Comparison of ENCODE assay signal across 4 fruit fly cellular contexts in genomic region chr3R:30344221-30344948, dm6.
A peak's percentile ranks its signal among the peaks of the same experiment; 100 is the strongest.
TF ChIP-seq lines count a peak whose summit lies in the region.

No protein-coding gene starts in this region.

- no peak for TF ChIP-seq CTCF in whole organism, embryonic (GFP tag; optimal IDR thresholded peaks at IDR 0.05; lab: Kevin White, UChicago)

TF ChIP-seq in whole organism, adult, 20 proteins besides CTCF, POLR2A, EP300 and RAD21:
- peak; percentile 84 for TF ChIP-seq ovo (GFP tag; optimal IDR thresholded peaks at IDR 0.05; lab: Kevin White, UChicago)
- TF ChIP-seq cnc (optimal IDR thresholded peaks at IDR 0.05; lab: Kevin White, UChicago) = no peak
- TF ChIP-seq cic (GFP tag; optimal IDR thresholded peaks at IDR 0.05; lab: Kevin White, UChicago) = peak; percentile 31
- TF ChIP-seq CG1620 (GFP tag; optimal IDR thresholded peaks at IDR 0.05; lab: Kevin White, UChicago) = no peak
- TF ChIP-seq pad (GFP tag; optimal IDR thresholded peaks at IDR 0.05; lab: Kevin White, UChicago) = peak; percentile 35
- TF ChIP-seq Crg-1 (GFP tag; optimal IDR thresholded peaks at IDR 0.05; lab: Kevin White, UChicago) = no peak
- no peak for TF ChIP-seq Clk (GFP tag; optimal IDR thresholded peaks at IDR 0.05; lab: Kevin White, UChicago)
- TF ChIP-seq Mnt (GFP tag; optimal IDR thresholded peaks at IDR 0.05; lab: Kevin White, UChicago) = no peak
- TF ChIP-seq CG14711 (tag; optimal IDR thresholded peaks at IDR 0.05; lab: Kevin White, UChicago) = no peak
- no peak for TF ChIP-seq CG7101 (tag; optimal IDR thresholded peaks at IDR 0.05; lab: Kevin White, UChicago)
- no peak for TF ChIP-seq CG33017 (tag; optimal IDR thresholded peaks at IDR 0.05; lab: Kevin White, UChicago)
- TF ChIP-seq tj (GFP tag; optimal IDR thresholded peaks at IDR 0.05; lab: Kevin White, UChicago) = peak; percentile 50
- peak; percentile 59 for TF ChIP-seq kay (GFP tag; lab: Kevin White, UChicago; ENCODE audit: borderline replicate concordance)

TF ChIP-seq in whole organism, embryonic, 481 proteins besides CTCF, POLR2A, EP300 and RAD21 (continues in another document):
- TF ChIP-seq bsh (GFP tag; optimal IDR thresholded peaks at IDR 0.05; lab: Kevin White, UChicago) = peak in 1 of 2 experiments; percentile 63
- no peak for TF ChIP-seq twi (tag; optimal IDR thresholded peaks at IDR 0.05; lab: Kevin White, UChicago)
- no peak for TF ChIP-seq Stat92E (GFP tag; optimal IDR thresholded peaks at IDR 0.05; lab: Kevin White, UChicago)
- no peak for TF ChIP-seq wor (GFP tag; IDR thresholded peaks at IDR 0.05; lab: Robert Waterston, UW)
- no peak for TF ChIP-seq CoRest (tag; optimal IDR thresholded peaks at IDR 0.05; lab: Kevin White, UChicago)
- no peak for TF ChIP-seq trh (GFP tag; optimal IDR thresholded peaks at IDR 0.05; lab: Kevin White, UChicago)
- no peak for TF ChIP-seq NFAT (GFP tag; IDR thresholded peaks at IDR 0.05; lab: Robert Waterston, UW)
- no peak for TF ChIP-seq Myb (GFP tag; optimal IDR thresholded peaks at IDR 0.05; lab: Kevin White, UChicago)
- no peak for TF ChIP-seq cato (GFP tag; optimal IDR thresholded peaks at IDR 0.05; lab: Kevin White, UChicago; ENCODE audit: borderline replicate concordance)
- TF ChIP-seq CG15601 (tag; optimal IDR thresholded peaks at IDR 0.05; lab: Kevin White, UChicago) = no peak
- no peak for TF ChIP-seq CG3726 (GFP tag; IDR thresholded peaks at IDR 0.05; lab: Robert Waterston, UW)
- TF ChIP-seq slbo (GFP tag; IDR thresholded peaks at IDR 0.05; lab: Robert Waterston, UW) = no peak
- no peak for TF ChIP-seq CG18476 (GFP tag; optimal IDR thresholded peaks at IDR 0.05; lab: Kevin White, UChicago)
- TF ChIP-seq CG30020 (tag; optimal IDR thresholded peaks at IDR 0.05; lab: Kevin White, UChicago) = no peak
- TF ChIP-seq Doc2 (GFP tag; IDR thresholded peaks at IDR 0.05; lab: Robert Waterston, UW) = no peak
- no peak for TF ChIP-seq Optix (GFP tag; IDR thresholded peaks at IDR 0.05; lab: Robert Waterston, UW)
- TF ChIP-seq crol (GFP tag; IDR thresholded peaks at IDR 0.05; lab: Robert Waterston, UW) = 0 out of 2 replicates have a peak, but pooled peaks have one; percentile 7
- TF ChIP-seq vvl (GFP tag; IDR thresholded peaks at IDR 0.05; lab: Robert Waterston, UW) = no peak
- no peak for TF ChIP-seq dan (GFP tag; IDR thresholded peaks at IDR 0.05; lab: Robert Waterston, UW)
- no peak for TF ChIP-seq CG7963 (GFP tag; IDR thresholded peaks at IDR 0.05; lab: Robert Waterston, UW; ENCODE audit: partially characterized antibody)
- 0 out of 2 replicates have a peak, but pooled peaks have one; percentile 5 for TF ChIP-seq CG4360 (GFP tag; IDR thresholded peaks at IDR 0.05; lab: Robert Waterston, UW)
- TF ChIP-seq CG9215 (GFP tag; IDR thresholded peaks at IDR 0.05; lab: Robert Waterston, UW) = no peak
- TF ChIP-seq az2 (GFP tag; optimal IDR thresholded peaks at IDR 0.05; lab: Kevin White, UChicago) = no peak
- TF ChIP-seq CG32767 (GFP tag; IDR thresholded peaks at IDR 0.05; lab: Robert Waterston, UW) = no peak
- peak in 1 of 2 experiments; percentile 15 for TF ChIP-seq tll (GFP tag; optimal IDR thresholded peaks at IDR 0.05; lab: Kevin White, UChicago)
- no peak for TF ChIP-seq CG7786 (GFP tag; optimal IDR thresholded peaks at IDR 0.05; lab: Kevin White, UChicago)
- TF ChIP-seq Gsc (GFP tag; IDR thresholded peaks at IDR 0.05; lab: Robert Waterston, UW) = no peak

TF ChIP-seq in whole organism, prepupa, 60 proteins besides CTCF, POLR2A, EP300 and RAD21 (continues in another document):
- peak; percentile 84 for TF ChIP-seq Hr4 (GFP tag; optimal IDR thresholded peaks at IDR 0.05; lab: Kevin White, UChicago)
- no peak for TF ChIP-seq vri (GFP tag; optimal IDR thresholded peaks at IDR 0.05; lab: Kevin White, UChicago)
- TF ChIP-seq OdsH (GFP tag; optimal IDR thresholded peaks at IDR 0.05; lab: Kevin White, UChicago) = peak; percentile 65
- peak; percentile 36 for TF ChIP-seq Sox14 (GFP tag; optimal IDR thresholded peaks at IDR 0.05; lab: Kevin White, UChicago)
- TF ChIP-seq CG15336 (GFP tag; IDR thresholded peaks at IDR 0.05; lab: Robert Waterston, UW) = peak; percentile 92
- peak; percentile 90 for TF ChIP-seq CG6276 (GFP tag; optimal IDR thresholded peaks at IDR 0.05; lab: Kevin White, UChicago)
- no peak for TF ChIP-seq cyc (GFP tag; optimal IDR thresholded peaks at IDR 0.05; lab: Kevin White, UChicago)
- peak; percentile 65 for TF ChIP-seq dac (GFP tag; optimal IDR thresholded peaks at IDR 0.05; lab: Kevin White, UChicago)
- TF ChIP-seq esn (GFP tag; optimal IDR thresholded peaks at IDR 0.05; lab: Kevin White, UChicago) = no peak
- no peak for TF ChIP-seq Hr38 (GFP tag; optimal IDR thresholded peaks at IDR 0.05; lab: Kevin White, UChicago)
- no peak for TF ChIP-seq Ets96B (tag; optimal IDR thresholded peaks at IDR 0.05; lab: Kevin White, UChicago)
- TF ChIP-seq Met (GFP tag; optimal IDR thresholded peaks at IDR 0.05; lab: Kevin White, UChicago) = no peak
- TF ChIP-seq Smox (GFP tag; optimal IDR thresholded peaks at IDR 0.05; lab: Kevin White, UChicago) = no peak
- no peak for TF ChIP-seq Eip75B (GFP tag; optimal IDR thresholded peaks at IDR 0.05; lab: Kevin White, UChicago)
- no peak for TF ChIP-seq CG10669 (GFP tag; optimal IDR thresholded peaks at IDR 0.05; lab: Kevin White, UChicago)
- no peak for TF ChIP-seq Ets21C (GFP tag; optimal IDR thresholded peaks at IDR 0.05; lab: Kevin White, UChicago)
- no peak for TF ChIP-seq topi (GFP tag; optimal IDR thresholded peaks at IDR 0.05; lab: Kevin White, UChicago)
- TF ChIP-seq CG11902 (GFP tag; optimal IDR thresholded peaks at IDR 0.05; lab: Kevin White, UChicago) = no peak
- no peak for TF ChIP-seq Blimp-1 (GFP tag; optimal IDR thresholded peaks at IDR 0.05; lab: Kevin White, UChicago)
- TF ChIP-seq Hr39 (GFP tag; optimal IDR thresholded peaks at IDR 0.05; lab: Kevin White, UChicago) = no peak
- TF ChIP-seq dsx (GFP tag; optimal IDR thresholded peaks at IDR 0.05; lab: Kevin White, UChicago; ENCODE audit: poor library complexity, severe bottlenecking) = no peak
- TF ChIP-seq CG8119 (GFP tag; IDR thresholded peaks at IDR 0.05; lab: Robert Waterston, UW) = peak; percentile 86
- no peak for TF ChIP-seq spab (GFP tag; optimal IDR thresholded peaks at IDR 0.05; lab: Kevin White, UChicago)
- TF ChIP-seq acj6 (GFP tag; optimal IDR thresholded peaks at IDR 0.05; lab: Kevin White, UChicago) = peak; percentile 19
- TF ChIP-seq pdm3 (GFP tag; optimal IDR thresholded peaks at IDR 0.05; lab: Kevin White, UChicago) = peak; percentile 39
- no peak for TF ChIP-seq ss (GFP tag; optimal IDR thresholded peaks at IDR 0.05; lab: Kevin White, UChicago)
- no peak for TF ChIP-seq CG6808 (GFP tag; optimal IDR thresholded peaks at IDR 0.05; lab: Kevin White, UChicago)
- TF ChIP-seq eg (GFP tag; IDR thresholded peaks at IDR 0.05; lab: Robert Waterston, UW) = peak; percentile 90
- TF ChIP-seq CG11762 (GFP tag; optimal IDR thresholded peaks at IDR 0.05; lab: Kevin White, UChicago; ENCODE audit: insufficient read depth) = peak; percentile 19

TF ChIP-seq in whole organism, pupa, 21 proteins besides CTCF, POLR2A, EP300 and RAD21:
- TF ChIP-seq CG32121 (GFP tag; IDR thresholded peaks at IDR 0.05; lab: Robert Waterston, UW) = peak; percentile 87
- peak; percentile 80 for TF ChIP-seq CG12605 (GFP tag; IDR thresholded peaks at IDR 0.05; lab: Robert Waterston, UW)
- peak; percentile 49 for TF ChIP-seq Pif1A (GFP tag; optimal IDR thresholded peaks at IDR 0.05; lab: Kevin White, UChicago)
- TF ChIP-seq rn (GFP tag; IDR thresholded peaks at IDR 0.05; lab: Robert Waterston, UW) = peak; percentile 55; the same call in 1 of the 2 replicates
- TF ChIP-seq CG13204 (GFP tag; optimal IDR thresholded peaks at IDR 0.05; lab: Kevin White, UChicago) = no peak
- peak; percentile 71 for TF ChIP-seq EcR (GFP tag; optimal IDR thresholded peaks at IDR 0.05; lab: Kevin White, UChicago)
- no peak for TF ChIP-seq CG34367 (tag; optimal IDR thresholded peaks at IDR 0.05; lab: Kevin White, UChicago)
- peak; percentile 90 for TF ChIP-seq CG8301 (tag; optimal IDR thresholded peaks at IDR 0.05; lab: Kevin White, UChicago)
- peak; percentile 8 for TF ChIP-seq CG17806 (tag; optimal IDR thresholded peaks at IDR 0.05; lab: Kevin White, UChicago)
- TF ChIP-seq CG15710 (tag; optimal IDR thresholded peaks at IDR 0.05; lab: Kevin White, UChicago) = no peak
- peak; percentile 90 for TF ChIP-seq CG4496 (GFP tag; IDR thresholded peaks at IDR 0.05; lab: Robert Waterston, UW)
- TF ChIP-seq CG9948 (tag; optimal IDR thresholded peaks at IDR 0.05; lab: Kevin White, UChicago) = no peak
- peak; percentile 91 for TF ChIP-seq CG14655 (GFP tag; optimal IDR thresholded peaks at IDR 0.05; lab: Kevin White, UChicago)
- no peak for TF ChIP-seq gl (tag; optimal IDR thresholded peaks at IDR 0.05; lab: Kevin White, UChicago)
- TF ChIP-seq D1 (tag; optimal IDR thresholded peaks at IDR 0.05; lab: Kevin White, UChicago) = no peak
- no peak for TF ChIP-seq Snoo (tag; optimal IDR thresholded peaks at IDR 0.05; lab: Kevin White, UChicago)
- TF ChIP-seq fd96Ca (GFP tag; IDR thresholded peaks at IDR 0.05; lab: Robert Waterston, UW) = peak; percentile 72
- no peak for TF ChIP-seq CG8159 (tag; optimal IDR thresholded peaks at IDR 0.05; lab: Kevin White, UChicago)
- TF ChIP-seq CG10348 (GFP tag; IDR thresholded peaks at IDR 0.05; lab: Robert Waterston, UW) = peak; percentile 49; the same call in 1 of the 2 replicates
- peak; percentile 85 for TF ChIP-seq Ets98B (GFP tag; IDR thresholded peaks at IDR 0.05; lab: Robert Waterston, UW)
- peak; percentile 46 for TF ChIP-seq Pif1B (GFP tag; optimal IDR thresholded peaks at IDR 0.05; lab: Kevin White, UChicago)
